Worm (Caenorhabditis elegans) whole organism, late embryonic: ENCODE results near the gene nspc-10.
"Not testable (repeated sequence)": the region's sequence is repeated elsewhere in the genome, so short reads cannot be mapped to it uniquely, and the experiment has no call there.

ENCODE experiments used
- C38D4.7 ChIP-seq: fragments of 200-800 bp; sonication (Bioruptor generic); optimal IDR thresholded peaks from 2 replicates; lab custom pipeline; 2018; ENCODE audit warnings: mild to moderate bottlenecking, missing genetic modification characterization, moderate library complexity, missing compliant biosample characterization
- T23F11.4 ChIP-seq: fragments of 200-800 bp; sonication (Bioruptor generic); optimal IDR thresholded peaks from 2 replicates; lab custom pipeline; 2018; ENCODE audit warnings: mild to moderate bottlenecking, missing genetic modification characterization, missing compliant biosample characterization
- ama-1 ChIP-seq: fragments of 150-350 bp; optimal IDR thresholded peaks from 2 replicates; lab custom pipeline; 2014
- ceh-14 ChIP-seq: sonication (generic microtip); optimal IDR thresholded peaks from 2 replicates; lab custom pipeline; 2016; ENCODE audit warnings: missing genotype, missing genetic modification characterization, missing compliant biosample characterization
- ceh-19 ChIP-seq: fragments of 200-800 bp; sonication (Bioruptor generic); optimal IDR thresholded peaks from 2 replicates; lab custom pipeline; 2018; ENCODE audit warnings: mild to moderate bottlenecking, missing genetic modification characterization, missing compliant biosample characterization
- ceh-2 ChIP-seq: sonication (generic microtip); optimal IDR thresholded peaks from 2 replicates; lab custom pipeline; 2016; ENCODE audit warnings: missing genotype, missing genetic modification characterization, missing compliant biosample characterization
- ceh-24 ChIP-seq: sonication (generic microtip); optimal IDR thresholded peaks from 2 replicates; lab custom pipeline; 2016; ENCODE audit warnings: mild to moderate bottlenecking, missing genetic modification characterization, missing compliant biosample characterization
- ceh-45 ChIP-seq: fragments of 200-800 bp; sonication (Bioruptor generic); IDR thresholded peaks from 2 replicates; pipeline ENCODE4 v1.3.6; 2022; ENCODE audit warnings: missing genetic modification reagents, missing genetic modification characterization, missing compliant biosample characterization
- ceh-48 ChIP-seq: sonication (generic microtip); optimal IDR thresholded peaks from 2 replicates; lab custom pipeline; 2016; ENCODE audit warnings: missing genetic modification characterization, inconsistent platforms, missing compliant biosample characterization
- ceh-9 ChIP-seq: sonication (generic microtip); optimal IDR thresholded peaks from 2 replicates; lab custom pipeline; 2016; ENCODE audit warnings: mild to moderate bottlenecking, missing genetic modification characterization, inconsistent platforms, missing compliant biosample characterization
- che-1 ChIP-seq: sonication (generic microtip); optimal IDR thresholded peaks from 2 replicates; lab custom pipeline; 2016; ENCODE audit warnings: mild to moderate bottlenecking, missing genetic modification characterization, missing compliant biosample characterization
- dmd-4 ChIP-seq: sonication (generic microtip); optimal IDR thresholded peaks from 2 replicates; lab custom pipeline; 2016; ENCODE audit warnings: borderline replicate concordance, missing genetic modification characterization, missing compliant biosample characterization
- elt-4 ChIP-seq: sonication (generic microtip); optimal IDR thresholded peaks from 2 replicates; lab custom pipeline; 2016; ENCODE audit warnings: missing genetic modification characterization, missing compliant biosample characterization
- ets-4 ChIP-seq: sonication (generic microtip); optimal IDR thresholded peaks from 2 replicates; lab custom pipeline; 2016; ENCODE audit warnings: missing genetic modification characterization, missing compliant biosample characterization
- fkh-10 ChIP-seq: fragments of 150-350 bp; optimal IDR thresholded peaks from 2 replicates; lab custom pipeline; 2014; ENCODE audit warnings: missing biosample characterization, missing genetic modification reagents, missing genetic modification characterization
- fkh-6 ChIP-seq: sonication (generic microtip); optimal IDR thresholded peaks from 2 replicates; lab custom pipeline; 2016; ENCODE audit warnings: missing genetic modification characterization, missing compliant biosample characterization
- gmeb-2 ChIP-seq: sonication (generic microtip); optimal IDR thresholded peaks from 2 replicates; lab custom pipeline; 2016; ENCODE audit warnings: missing genetic modification characterization, inconsistent platforms, missing compliant biosample characterization
- hlh-15 ChIP-seq: sonication (generic microtip); optimal IDR thresholded peaks from 2 replicates; lab custom pipeline; 2016; ENCODE audit warnings: missing genetic modification characterization, missing compliant biosample characterization
- hlh-6 ChIP-seq: sonication (generic microtip); optimal IDR thresholded peaks from 2 replicates; lab custom pipeline; 2016; ENCODE audit warnings: missing genotype, missing genetic modification characterization, missing compliant biosample characterization
- hlh-8 ChIP-seq: sonication (generic microtip); optimal IDR thresholded peaks from 2 replicates; lab custom pipeline; 2016; ENCODE audit warnings: missing genotype, missing genetic modification characterization, missing compliant biosample characterization
- lim-6 ChIP-seq: sonication (generic microtip); optimal IDR thresholded peaks from 2 replicates; lab custom pipeline; 2016; ENCODE audit warnings: missing genetic modification characterization, missing compliant biosample characterization
- lin-11 ChIP-seq: fragments of 200-800 bp; sonication (Bioruptor generic); optimal IDR thresholded peaks from 2 replicates; lab custom pipeline; 2018; ENCODE audit warnings: mild to moderate bottlenecking, missing genetic modification characterization, missing compliant biosample characterization
- mec-3 ChIP-seq: sonication (generic microtip); optimal IDR thresholded peaks from 2 replicates; lab custom pipeline; 2016; ENCODE audit warnings: borderline replicate concordance, missing genetic modification characterization, missing compliant biosample characterization
- nfya-1 ChIP-seq: sonication (generic microtip); optimal IDR thresholded peaks from 2 replicates; lab custom pipeline; 2017; ENCODE audit warnings: missing genetic modification characterization, mild to moderate bottlenecking, missing compliant biosample characterization, antibody characterized with exemption, moderate library complexity
- npax-4 ChIP-seq: sonication (generic microtip); optimal IDR thresholded peaks from 2 replicates; lab custom pipeline; 2016; ENCODE audit warnings: missing genetic modification characterization, missing compliant biosample characterization
- odd-2 ChIP-seq: sonication (generic microtip); optimal IDR thresholded peaks from 2 replicates; lab custom pipeline; 2017; ENCODE audit warnings: antibody characterized with exemption, mild to moderate bottlenecking, missing genetic modification characterization, missing compliant biosample characterization
- pag-3 ChIP-seq: sonication (generic microtip); optimal IDR thresholded peaks from 2 replicates; lab custom pipeline; 2016; ENCODE audit warnings: missing compliant biosample characterization, missing genetic modification characterization, borderline replicate concordance
- pat-9 ChIP-seq: fragments of 200-800 bp; sonication (Bioruptor generic); optimal IDR thresholded peaks from 2 replicates; lab custom pipeline; 2018; ENCODE audit warnings: mild to moderate bottlenecking, missing genetic modification characterization, moderate library complexity, missing compliant biosample characterization
- pros-1 ChIP-seq: fragments of 150-350 bp; optimal IDR thresholded peaks from 2 replicates; lab custom pipeline; 2014; ENCODE audit warnings: missing biosample characterization, missing genetic modification reagents, missing genetic modification characterization
- ref-2 ChIP-seq: sonication (generic microtip); optimal IDR thresholded peaks from 2 replicates; lab custom pipeline; 2016; ENCODE audit warnings: missing genetic modification characterization, missing compliant biosample characterization
- sox-2 ChIP-seq: fragments of 200-800 bp; sonication (Bioruptor generic); IDR thresholded peaks from 2 replicates; pipeline ENCODE4 v1.3.6; 2022; ENCODE audit warnings: missing genetic modification reagents, missing genetic modification characterization, missing compliant biosample characterization
- tbx-2 ChIP-seq: sonication (generic microtip); optimal IDR thresholded peaks from 2 replicates; lab custom pipeline; 2016; ENCODE audit warnings: missing genetic modification characterization, missing compliant biosample characterization
- unc-86 ChIP-seq: sonication (generic microtip); optimal IDR thresholded peaks from 2 replicates; lab custom pipeline; 2016; ENCODE audit warnings: missing genetic modification characterization, missing compliant biosample characterization
- zip-5 ChIP-seq: sonication (generic microtip); optimal IDR thresholded peaks from 2 replicates; lab custom pipeline; 2016; ENCODE audit warnings: missing genetic modification characterization, missing compliant biosample characterization
- ztf-16 ChIP-seq: sonication (generic microtip); optimal IDR thresholded peaks from 2 replicates; lab custom pipeline; 2017; ENCODE audit warnings: missing genetic modification characterization, missing compliant biosample characterization

The nspc-10 gene

DNA sequence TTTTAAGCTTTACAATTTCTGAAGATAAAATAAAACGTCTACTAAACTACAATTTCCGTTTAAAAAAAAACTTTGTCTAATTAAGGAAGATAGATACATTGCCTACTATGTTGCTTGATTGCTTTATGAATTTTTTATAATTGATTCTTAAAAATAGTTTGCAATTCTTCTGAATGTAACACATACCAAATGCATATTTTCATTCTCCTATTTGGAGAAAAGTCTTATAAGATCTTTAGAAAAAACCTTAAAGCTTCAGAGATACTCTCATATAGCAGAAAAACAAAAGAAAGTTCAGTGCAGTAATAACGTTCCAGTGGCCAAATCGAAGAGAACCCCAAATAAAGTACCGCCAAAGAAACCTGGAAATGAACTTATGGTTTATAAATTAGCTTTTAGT lies 36.8 kb upstream of the nspc-10 start, which contains the start of gene phf-32:
phf-32 (plus strand) TSS at position 301 of the 400 bp plus-strand sequence.
- TF ChIP-seq npax-4 (tag; lab: Kevin White, UChicago) (no peak), ceh-48 (no peak), dmd-4 (no peak), zip-5 (tag; lab: Kevin White, UChicago) (no peak), T23F11.4 (GFP tag; lab: Kevin White, UChicago) (no peak), nfya-1 (tag; lab: Kevin White, UChicago) (no peak), lim-6 (tag; lab: Kevin White, UChicago) (no peak), fkh-10 (GFP tag; lab: Kevin White, UChicago) (no peak), pros-1 (tag; lab: Kevin White, UChicago) (no peak), tbx-2 (tag; lab: Kevin White, UChicago) (no peak), ets-4 (tag; lab: Kevin White, UChicago) (no peak), ceh-19 (GFP tag; lab: Kevin White, UChicago) (no peak), C38D4.7 (GFP tag; lab: Kevin White, UChicago) (no peak), ceh-2 (tag; lab: Kevin White, UChicago) (no peak), lin-11 (tag; lab: Kevin White, UChicago) (no peak)
- TF ChIP-seq, all 69 proteins: peak for 0

DNA sequence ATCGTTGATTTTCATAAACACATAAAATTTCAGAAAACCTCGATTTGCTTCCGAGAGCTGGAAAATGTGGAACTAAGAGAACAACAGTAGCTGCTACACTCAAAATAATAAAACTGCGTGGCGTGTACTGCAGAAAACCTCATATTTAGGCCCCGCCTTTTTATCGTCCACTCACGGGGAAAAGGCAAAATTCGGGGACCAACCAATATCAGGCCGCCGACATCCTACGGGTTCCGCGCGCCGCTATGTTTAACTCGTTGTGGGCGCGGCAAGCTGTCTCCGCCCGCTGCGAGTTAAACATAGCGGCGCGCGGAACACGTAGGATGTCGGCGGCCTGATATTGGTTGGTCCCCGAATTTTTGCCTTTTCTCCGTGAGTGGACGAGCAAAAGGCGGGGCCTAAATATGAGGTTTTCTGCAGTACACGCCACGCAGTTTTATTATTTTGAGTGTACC lies 35.3 kb upstream of the nspc-10 start, which contains the start of gene F17A2.16:
F17A2.16 (plus strand) TSS at position 405 of the 455 bp plus-strand sequence.
- TF ChIP-seq ceh-9, ceh-2, ceh-24 (tag; lab: Kevin White, UChicago): not testable (repeated sequence)

ce11 chrX:12313779-12314178 lies 29.6 kb upstream of the nspc-10 start:
- TF ChIP-seq zip-5 (tag; lab: Kevin White, UChicago), result no peak
- TF ChIP-seq ceh-45, result no peak
- TF ChIP-seq ama-1 (lab: Kevin White, UChicago), result no peak
- no peak for TF ChIP-seq nfya-1 (tag; lab: Kevin White, UChicago)
- TF ChIP-seq sox-2 (GFP tag; lab: Robert Waterston, UW), result no peak
- no peak for TF ChIP-seq che-1 (tag; lab: Kevin White, UChicago)
- no peak for TF ChIP-seq unc-86 (tag; lab: Kevin White, UChicago)
- no peak for TF ChIP-seq pat-9 (tag; lab: Kevin White, UChicago)
- no peak for TF ChIP-seq fkh-6 (tag; lab: Kevin White, UChicago)
- TF ChIP-seq, all 69 proteins: peak for 0

DNA sequence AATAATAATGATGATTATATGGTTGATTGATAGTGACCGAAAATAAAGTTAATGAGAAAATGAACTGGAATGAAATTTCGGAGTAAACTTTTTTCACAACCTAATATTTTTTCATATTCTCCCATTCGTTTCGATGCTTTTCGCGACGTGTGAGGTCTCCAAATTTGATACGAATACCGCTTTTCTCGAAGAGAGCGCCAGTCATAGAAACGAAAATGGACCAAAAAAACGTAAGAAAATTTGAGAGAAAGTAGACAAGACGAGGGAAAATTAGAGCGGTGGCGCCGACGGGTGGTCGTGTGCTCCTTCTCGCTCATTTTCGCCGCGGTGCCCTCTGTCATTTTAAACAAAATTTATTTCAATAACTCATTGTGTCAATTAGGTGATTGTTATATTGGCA lies 29.0 kb upstream of the nspc-10 start:
- TF ChIP-seq hlh-8 (tag; lab: Kevin White, UChicago) (no peak), hlh-6 (tag; lab: Kevin White, UChicago) (no peak), gmeb-2 (tag; lab: Kevin White, UChicago) (no peak), ceh-9 (tag; lab: Kevin White, UChicago) (no peak), mec-3 (tag; lab: Kevin White, UChicago) (no peak), C38D4.7 (GFP tag; lab: Kevin White, UChicago) (no peak), npax-4 (tag; lab: Kevin White, UChicago) (no peak), pros-1 (tag; lab: Kevin White, UChicago) (no peak), fkh-6 (tag; lab: Kevin White, UChicago) (no peak), hlh-15 (tag; lab: Kevin White, UChicago) (no peak)

- TF ChIP-seq ztf-16 (tag; lab: Kevin White, UChicago) (no peak), ama-1 (lab: Kevin White, UChicago) (no peak), elt-4 (no peak), ceh-19 (GFP tag; lab: Kevin White, UChicago) (no peak), hlh-15 (tag; lab: Kevin White, UChicago) (no peak), ceh-14 (tag; lab: Kevin White, UChicago) (no peak), npax-4 (tag; lab: Kevin White, UChicago) (no peak), ref-2 (tag; lab: Kevin White, UChicago) (no peak), pros-1 (tag; lab: Kevin White, UChicago) (no peak), ceh-48 (no peak), ceh-45 (no peak), odd-2 (tag; lab: Kevin White, UChicago) (no peak), pag-3 (tag; lab: Kevin White, UChicago) (no peak), che-1 (tag; lab: Kevin White, UChicago) (no peak), mec-3 (tag; lab: Kevin White, UChicago) (no peak)
Measured at ce11 chrX:12315268-12315667, 28.1 kb upstream of the nspc-10 start, which contains the start of gene xtr-2. Gene xtr-2 (plus strand): TSS chrX:12315568.
